Fruit fly (Drosophila melanogaster): ENCODE data around the gene CG2225.

CG2225 gene

DNA sequence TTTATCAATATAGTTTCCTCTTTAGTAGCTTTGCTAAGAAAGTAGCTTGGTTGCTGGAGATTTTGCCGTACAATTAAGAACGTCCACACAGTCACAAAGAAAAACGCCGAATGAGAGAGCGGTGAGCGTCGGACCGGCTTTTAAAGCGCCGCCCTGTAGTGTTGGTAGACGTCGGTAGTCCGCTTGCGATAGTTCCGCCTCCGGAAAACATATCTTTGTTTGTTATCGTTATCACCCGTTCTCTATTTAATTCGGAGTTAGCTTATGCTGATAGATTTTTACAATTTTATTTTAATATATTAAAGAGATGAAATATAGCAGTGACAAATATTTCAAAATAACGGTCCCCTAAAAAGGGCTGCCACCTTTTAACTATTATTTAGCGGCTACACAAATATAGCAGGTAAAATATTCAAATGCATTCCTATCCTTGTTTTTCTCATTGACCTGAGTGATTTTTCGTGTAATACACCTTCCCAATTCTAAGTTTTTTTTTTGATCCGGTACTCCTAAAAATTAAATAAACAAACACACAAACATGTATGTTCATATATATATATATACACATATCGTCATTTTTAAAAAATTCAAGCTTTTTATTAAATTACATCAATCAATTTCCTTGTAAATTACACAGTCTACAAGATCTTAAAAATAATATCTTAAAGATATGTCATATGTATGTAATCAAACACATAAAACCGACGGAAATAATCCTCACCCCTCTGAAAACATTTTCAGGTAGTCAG, 47.3 kb downstream of the CG2225 start, which contains the start of gene Df31 (continued):
- TF ChIP-seq CG32772 (GFP tag; IDR thresholded peaks at IDR 0.05) (no peak), cg (GFP tag; optimal IDR thresholded peaks at IDR 0.05) (no peak), C15 (GFP tag; IDR thresholded peaks at IDR 0.05) (0 out of 3 replicates have a peak, but pooled peaks have one; percentile 32), B-H1 (GFP tag; IDR thresholded peaks at IDR 0.05) (no peak), CG11456 (GFP tag; IDR thresholded peaks at IDR 0.05) (no peak), CG13775 (GFP tag; optimal IDR thresholded peaks at IDR 0.05) (peak; percentile 47), CG2678 (tag; optimal IDR thresholded peaks at IDR 0.05) (no peak), Spps (tag; optimal IDR thresholded peaks at IDR 0.05) (no peak), zen (tag; optimal IDR thresholded peaks at IDR 0.05) (peak; percentile 13), CG12299 (tag; optimal IDR thresholded peaks at IDR 0.05) (no peak), CG6654 (GFP tag; optimal IDR thresholded peaks at IDR 0.05) (no peak), phol (tag; optimal IDR thresholded peaks at IDR 0.05) (no peak), Atf3 (GFP tag; optimal IDR thresholded peaks at IDR 0.05) (peak; percentile 27), odd (GFP tag; optimal IDR thresholded peaks at IDR 0.05) (peak; percentile 24), CG34224 (GFP tag; IDR thresholded peaks at IDR 0.05; ENCODE audit: partially characterized antibody) (peak; percentile 83), tup (GFP tag; optimal IDR thresholded peaks at IDR 0.05) (peak; percentile 56), CG10366 (GFP tag; IDR thresholded peaks at IDR 0.05) (peak; percentile 51), CG7556 (GFP tag; optimal IDR thresholded peaks at IDR 0.05) (no peak), CG18764 (GFP tag; optimal IDR thresholded peaks at IDR 0.05) (peak; percentile 56), br (optimal IDR thresholded peaks at IDR 0.05) (no peak), NfI (GFP tag; optimal IDR thresholded peaks at IDR 0.05) (peak; percentile 63), ken (GFP tag; IDR thresholded peaks at IDR 0.05) (no peak; the same call in 2 of the 3 replicates), D (optimal IDR thresholded peaks at IDR 0.05) (no peak), D (GFP tag; optimal IDR thresholded peaks at IDR 0.05) (no peak), BEAF-32 (GFP tag; optimal IDR thresholded peaks at IDR 0.05) (peak; percentile 88), CG11085 (GFP tag; IDR thresholded peaks at IDR 0.05) (no peak), Vsx1 (GFP tag; optimal IDR thresholded peaks at IDR 0.05) (peak; percentile 16), Nf-YB (GFP tag; optimal IDR thresholded peaks at IDR 0.05) (no peak), CG3163 (GFP tag; optimal IDR thresholded peaks at IDR 0.05) (peak; percentile 28), CG1603 (tag; optimal IDR thresholded peaks at IDR 0.05) (peak; percentile 61), MTF-1 (GFP tag; optimal IDR thresholded peaks at IDR 0.05; ENCODE audit: borderline replicate concordance) (peak; percentile 27), CG9609 (GFP tag; optimal IDR thresholded peaks at IDR 0.05) (peak; percentile 54), E2f1 (GFP tag; IDR thresholded peaks at IDR 0.05) (peak; percentile 49), CG10267 (tag; optimal IDR thresholded peaks at IDR 0.05) (peak; percentile 99), Sry-δ (GFP tag; optimal IDR thresholded peaks at IDR 0.05) (peak; percentile 93), Doc3 (GFP tag; IDR thresholded peaks at IDR 0.05; ENCODE audit: partially characterized antibody) (peak; percentile 81), lola (GFP tag; optimal IDR thresholded peaks at IDR 0.05) (no peak), ase (GFP tag; IDR thresholded peaks at IDR 0.05) (no peak), jing (GFP tag; optimal IDR thresholded peaks at IDR 0.05) (no peak), gfzf (GFP tag; optimal IDR thresholded peaks at IDR 0.05) (peak; percentile 45), scrt (GFP tag; optimal IDR thresholded peaks at IDR 0.05) (peak; percentile 31), exex (tag; optimal IDR thresholded peaks at IDR 0.05) (no peak), sim (GFP tag; IDR thresholded peaks at IDR 0.05) (peak; percentile 21; the same call in 1 of the 2 replicates), pzg (GFP tag; optimal IDR thresholded peaks at IDR 0.05) (peak; percentile 75), maf-S (GFP tag; optimal IDR thresholded peaks at IDR 0.05) (peak; percentile 23), CG10321 (GFP tag; IDR thresholded peaks at IDR 0.05) (peak; percentile 69), ems (GFP tag; optimal IDR thresholded peaks at IDR 0.05) (peak; percentile 62), CG1647 (GFP tag; optimal IDR thresholded peaks at IDR 0.05) (peak; percentile 58), CG12744 (GFP tag; optimal IDR thresholded peaks at IDR 0.05) (peak; percentile 48)

All from whole organism, embryonic.